Fruit fly (Drosophila melanogaster) whole organism, embryonic: ENCODE results near the gene CG32568.
A peak's percentile ranks its signal among the peaks of the same experiment; 100 is the strongest.

Experiments
- BEAF-32 ChIP-seq: fragments of 200-800 bp; sonication (Bioruptor generic); optimal IDR thresholded peaks from 3 replicates; lab custom pipeline; 2017; ENCODE audit warnings: missing biosample characterization, missing genetic modification characterization, mild to moderate bottlenecking, moderate library complexity, missing genetic modification reagents
- Bgb ChIP-seq: fragments of 200-800 bp; sonication (Bioruptor generic); IDR thresholded peaks from 2 replicates; pipeline ENCODE4 v1.3.6; 2022; ENCODE audit warnings: missing biosample characterization, missing genetic modification characterization; ENCODE audit not compliant: partially characterized antibody
- C15 ChIP-seq: fragments of 200-800 bp; sonication (Bioruptor generic); IDR thresholded peaks from 3 replicates; pipeline ENCODE4 v1.3.6; 2022; ENCODE audit warnings: missing biosample characterization, missing genetic modification characterization
- CG10209 ChIP-seq: fragments of 200-800 bp; sonication (Bioruptor generic); optimal IDR thresholded peaks from 3 replicates; lab custom pipeline; 2017; ENCODE audit warnings: missing biosample characterization, mild to moderate bottlenecking, missing genetic modification characterization, missing genetic modification reagents
- CG10267 ChIP-seq: fragments of 200-800 bp; sonication (Bioruptor generic); optimal IDR thresholded peaks from 2 replicates; lab custom pipeline; 2018; ENCODE audit warnings: missing biosample characterization, mild to moderate bottlenecking, missing genetic modification characterization, moderate library complexity
- CG13296 ChIP-seq: fragments of 200-800 bp; sonication (Bioruptor generic); optimal IDR thresholded peaks from 3 replicates; lab custom pipeline; 2018; ENCODE audit warnings: missing biosample characterization, mild to moderate bottlenecking, missing genetic modification characterization
- CG14710 ChIP-seq: fragments of 200-800 bp; sonication (Bioruptor generic); optimal IDR thresholded peaks from 3 replicates; lab custom pipeline; 2019; ENCODE audit warnings: missing biosample characterization, mild to moderate bottlenecking, missing genetic modification characterization, moderate library complexity
- CG15269 ChIP-seq: fragments of 200-800 bp; sonication (Bioruptor generic); optimal IDR thresholded peaks from 2 replicates; lab custom pipeline; 2018; ENCODE audit warnings: missing biosample characterization, mild to moderate bottlenecking, missing genetic modification characterization, moderate library complexity
- CG15514 ChIP-seq: fragments of 200-800 bp; sonication (Bioruptor generic); optimal IDR thresholded peaks from 3 replicates; lab custom pipeline; 2017; ENCODE audit warnings: missing biosample characterization, missing genetic modification characterization, mild to moderate bottlenecking, moderate library complexity, missing genetic modification reagents
- CG16813 ChIP-seq: fragments of 200-800 bp; sonication (Bioruptor generic); IDR thresholded peaks from 3 replicates; pipeline ENCODE4 v1.3.6; 2022; ENCODE audit warnings: missing biosample characterization, missing genetic modification characterization; ENCODE audit not compliant: partially characterized antibody
- CG17361 ChIP-seq: fragments of 200-800 bp; sonication (Bioruptor generic); IDR thresholded peaks from 3 replicates; pipeline ENCODE4 v1.3.6; 2022; ENCODE audit warnings: missing biosample characterization, missing genetic modification characterization
- CG2116 ChIP-seq: fragments of 200-800 bp; sonication (Bioruptor generic); optimal IDR thresholded peaks from 3 replicates; lab custom pipeline; 2018; ENCODE audit warnings: missing biosample characterization, mild to moderate bottlenecking, missing genetic modification characterization
- CG34422 ChIP-seq: fragments of 200-800 bp; sonication (Bioruptor generic); IDR thresholded peaks from 3 replicates; pipeline ENCODE4 v1.3.6; 2022; ENCODE audit warnings: missing biosample characterization, missing genetic modification characterization
- CG4617 ChIP-seq: fragments of 200-800 bp; sonication (Bioruptor generic); optimal IDR thresholded peaks from 3 replicates; lab custom pipeline; 2016; ENCODE audit warnings: missing biosample characterization, missing genetic modification characterization, borderline replicate concordance
- CG6272 ChIP-seq: fragments of 200-800 bp; sonication (Bioruptor generic); IDR thresholded peaks from 2 replicates; pipeline ENCODE4 v1.3.6; 2022; ENCODE audit warnings: missing biosample characterization, missing genetic modification characterization
- CG9437 ChIP-seq: fragments of 200-800 bp; sonication (Bioruptor generic); optimal IDR thresholded peaks from 2 replicates; lab custom pipeline; 2018; ENCODE audit warnings: missing biosample characterization, mild to moderate bottlenecking, missing genetic modification characterization
- CrebB ChIP-seq: fragments of 200-800 bp; sonication (Bioruptor generic); optimal IDR thresholded peaks from 3 replicates; lab custom pipeline; 2018; ENCODE audit warnings: missing biosample characterization, mild to moderate bottlenecking, missing genetic modification characterization
- D ChIP-seq, 2 experiments: fragments of 200-800 bp in 1 of 2; fragments of >200 bp in 1 of 2; sonication (Bioruptor generic) in 1 of 2; optimal IDR thresholded peaks; 2 replicates in 1 of 2; 3 replicates in 1 of 2; lab custom pipeline; 2017; ENCODE audit warnings: mild to moderate bottlenecking in 1 of 2, missing biosample characterization in 1 of 2, missing genetic modification characterization in 1 of 2, missing genetic modification reagents in 1 of 2
- Doc2 ChIP-seq: fragments of 200-800 bp; sonication (Bioruptor generic); IDR thresholded peaks from 2 replicates; pipeline ENCODE4 v1.3.6; 2022; ENCODE audit warnings: missing biosample characterization, missing genetic modification characterization
- Dp ChIP-seq: fragments of 200-800 bp; sonication (Bioruptor generic); optimal IDR thresholded peaks from 2 replicates; lab custom pipeline; 2018; ENCODE audit warnings: missing biosample characterization, mild to moderate bottlenecking, missing genetic modification characterization, moderate library complexity
- E2f2 ChIP-seq: fragments of 200-800 bp; sonication (Bioruptor generic); IDR thresholded peaks from 2 replicates; pipeline ENCODE4 v1.3.6; 2022; ENCODE audit warnings: missing biosample characterization, missing genetic modification characterization
- Ets97D ChIP-seq: fragments of 200-800 bp; sonication (Bioruptor generic); optimal IDR thresholded peaks from 3 replicates; lab custom pipeline; 2016; ENCODE audit warnings: missing biosample characterization, missing genetic modification characterization
- Kr ChIP-seq: fragments of 200-800 bp; sonication (Bioruptor generic); optimal IDR thresholded peaks from 2 replicates; lab custom pipeline; 2017; ENCODE audit warnings: missing biosample characterization, mild to moderate bottlenecking, missing genetic modification characterization
- MBD-R2 ChIP-seq: fragments of 200-800 bp; sonication (Bioruptor generic); IDR thresholded peaks from 2 replicates; pipeline ENCODE4 v1.3.6; 2022; ENCODE audit warnings: missing biosample characterization, missing genetic modification characterization
- MESR4 ChIP-seq: fragments of 200-800 bp; sonication (Bioruptor generic); optimal IDR thresholded peaks from 2 replicates; lab custom pipeline; 2018; ENCODE audit warnings: missing biosample characterization, mild to moderate bottlenecking, missing genetic modification characterization, moderate library complexity
- Med ChIP-seq: fragments of 200-800 bp; sonication (Bioruptor generic); peaks from one replicate; lab custom pipeline; 2016; ENCODE audit warnings: missing biosample characterization, missing genetic modification characterization, mild to moderate bottlenecking, inconsistent platforms, moderate library complexity
- Pdp1 ChIP-seq, 2 experiments: fragments of 200-800 bp; sonication (Bioruptor generic); optimal IDR thresholded peaks; 3 replicates each; lab custom pipeline; 2016; ENCODE audit warnings: missing biosample characterization in 2 of 2, missing genetic modification characterization in 2 of 2, mild to moderate bottlenecking in 1 of 2, moderate library complexity in 1 of 2
- Six4 ChIP-seq: fragments of 200-800 bp; sonication (Bioruptor generic); optimal IDR thresholded peaks from 2 replicates; lab custom pipeline; 2016; ENCODE audit warnings: missing biosample characterization, missing genetic modification characterization
- Xbp1 ChIP-seq: fragments of 200-800 bp; sonication (Bioruptor generic); optimal IDR thresholded peaks from 3 replicates; lab custom pipeline; 2016; ENCODE audit warnings: missing biosample characterization, mild to moderate bottlenecking, missing genetic modification characterization
- bbx ChIP-seq: fragments of 200-800 bp; sonication (Bioruptor generic); IDR thresholded peaks from 2 replicates; pipeline ENCODE4 v1.3.6; 2022; ENCODE audit warnings: missing biosample characterization, missing genetic modification characterization; ENCODE audit not compliant: partially characterized antibody
- btn ChIP-seq: fragments of 200-800 bp; sonication (Bioruptor generic); optimal IDR thresholded peaks from 2 replicates; lab custom pipeline; 2016; ENCODE audit warnings: missing biosample characterization, missing genetic modification characterization
- crp ChIP-seq, 2 experiments: fragments of 200-800 bp; sonication (Bioruptor generic); optimal IDR thresholded peaks; 2 replicates in 1 of 2; 3 replicates in 1 of 2; lab custom pipeline; 2017; ENCODE audit warnings: missing biosample characterization in 2 of 2, missing genetic modification characterization in 2 of 2, mild to moderate bottlenecking in 1 of 2, moderate library complexity in 1 of 2
- dmrt11E ChIP-seq: fragments of 200-800 bp; sonication (Bioruptor generic); optimal IDR thresholded peaks from 3 replicates; lab custom pipeline; 2018; ENCODE audit warnings: missing biosample characterization, mild to moderate bottlenecking, missing genetic modification characterization, moderate library complexity
- ham ChIP-seq: fragments of 200-800 bp; sonication (Bioruptor generic); IDR thresholded peaks from 2 replicates; pipeline ENCODE4 v1.3.6; 2022; ENCODE audit warnings: missing biosample characterization, missing genetic modification characterization
- kay ChIP-seq: fragments of 200-800 bp; sonication (Bioruptor generic); optimal IDR thresholded peaks from 2 replicates; lab custom pipeline; 2016; ENCODE audit warnings: missing biosample characterization, missing genetic modification characterization
- knrl ChIP-seq: fragments of 200-800 bp; sonication (Bioruptor generic); IDR thresholded peaks from 3 replicates; pipeline ENCODE4 v1.3.6; 2022; ENCODE audit warnings: missing biosample characterization, missing genetic modification characterization; ENCODE audit not compliant: partially characterized antibody
- mirr ChIP-seq: fragments of 200-800 bp; sonication (Bioruptor generic); optimal IDR thresholded peaks from 3 replicates; lab custom pipeline; 2018; ENCODE audit warnings: missing biosample characterization, mild to moderate bottlenecking, missing genetic modification characterization
- nerfin-2 ChIP-seq: fragments of 200-800 bp; sonication (Bioruptor generic); IDR thresholded peaks from 2 replicates; pipeline ENCODE4 v1.3.6; 2022; ENCODE audit warnings: missing biosample characterization, missing genetic modification characterization; ENCODE audit not compliant: partially characterized antibody
- nom ChIP-seq: fragments of 200-800 bp; sonication (Bioruptor generic); optimal IDR thresholded peaks from 2 replicates; lab custom pipeline; 2017; ENCODE audit warnings: missing biosample characterization, missing genetic modification characterization, mild to moderate bottlenecking, moderate library complexity, missing genetic modification reagents
- pita ChIP-seq: fragments of 200-800 bp; sonication (Bioruptor generic); optimal IDR thresholded peaks from 2 replicates; lab custom pipeline; 2017; ENCODE audit warnings: missing biosample characterization, mild to moderate bottlenecking, missing genetic modification characterization
- prd ChIP-seq, 3 experiments: fragments of >200 bp in 2 of 3; fragments of 200-800 bp in 1 of 3; sonication (Bioruptor generic) in 1 of 3; optimal IDR thresholded peaks in 2 of 3; IDR thresholded peaks in 1 of 3; 2 replicates in 2 of 3; 3 replicates in 1 of 3; pipeline versions ENCODE4 v1.3.6 to Lab custom; 2017 to 2022; ENCODE audit warnings: missing biosample characterization in 1 of 3, missing genetic modification characterization in 1 of 3
- pum ChIP-seq: fragments of 200-800 bp; sonication (Bioruptor generic); optimal IDR thresholded peaks from 2 replicates; lab custom pipeline; 2016; ENCODE audit warnings: missing biosample characterization, missing genetic modification characterization
- pzg ChIP-seq: fragments of 200-800 bp; sonication (Bioruptor generic); optimal IDR thresholded peaks from 3 replicates; lab custom pipeline; 2018; ENCODE audit warnings: missing biosample characterization, mild to moderate bottlenecking, missing genetic modification characterization, moderate library complexity
- slbo ChIP-seq: fragments of 200-800 bp; sonication (Bioruptor generic); IDR thresholded peaks from 2 replicates; pipeline ENCODE4 v1.3.6; 2022; ENCODE audit warnings: missing biosample characterization, missing genetic modification characterization
- sqz ChIP-seq: fragments of 200-800 bp; sonication (Bioruptor generic); optimal IDR thresholded peaks from 3 replicates; lab custom pipeline; 2018; ENCODE audit warnings: missing biosample characterization, mild to moderate bottlenecking, missing genetic modification characterization
- unc-4 ChIP-seq: fragments of 200-800 bp; sonication (Bioruptor generic); IDR thresholded peaks from 2 replicates; pipeline ENCODE4 v1.3.6; 2022; ENCODE audit warnings: missing biosample characterization, missing genetic modification characterization; ENCODE audit not compliant: partially characterized antibody

CG32568 gene

DNA sequence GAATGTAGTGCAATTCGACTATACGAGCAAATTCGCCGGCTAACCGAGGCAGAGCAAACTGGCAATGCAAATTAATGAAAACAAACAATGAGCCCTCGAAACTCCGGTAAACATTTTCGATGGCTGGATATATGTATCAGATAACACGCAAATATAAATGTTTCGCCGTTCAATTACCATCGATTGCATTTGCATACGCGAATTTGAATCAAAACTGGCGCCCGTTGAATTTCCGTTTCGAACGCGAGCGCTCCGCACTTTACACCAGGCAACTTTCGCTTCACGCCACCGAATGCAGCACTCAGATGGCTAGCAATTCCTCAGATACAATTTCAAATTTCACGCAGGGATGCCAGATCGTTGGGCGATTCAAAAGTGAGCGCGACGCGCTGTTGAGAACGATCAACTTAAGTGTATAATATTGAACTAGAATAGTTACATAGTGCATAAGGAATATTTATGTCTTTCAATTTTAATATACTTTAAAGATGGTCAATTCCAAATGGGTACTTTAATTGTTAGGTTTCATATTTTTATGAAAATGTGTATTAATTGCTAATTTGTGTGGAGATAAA, 42.5 kb downstream of the CG32568 start, which contains the start of gene if (continued):
- TF ChIP-seq E2f2 (GFP tag; lab: Robert Waterston, UW) (peak; percentile 87), CG13296 (GFP tag; lab: Kevin White, UChicago) (no peak), Xbp1 (GFP tag; lab: Kevin White, UChicago) (no peak), btn (GFP tag; lab: Kevin White, UChicago) (no peak), pita (GFP tag; lab: Kevin White, UChicago) (no peak), mirr (no peak), CG15269 (tag; lab: Kevin White, UChicago) (no peak), dmrt11E (tag; lab: Kevin White, UChicago) (no peak), BEAF-32 (GFP tag; lab: Kevin White, UChicago) (no peak), C15 (GFP tag; lab: Robert Waterston, UW) (no peak), Six4 (GFP tag; lab: Kevin White, UChicago) (no peak), nerfin-2 (GFP tag; lab: Robert Waterston, UW) (no peak), CG10209 (GFP tag; lab: Kevin White, UChicago) (no peak), ham (no peak), kay (GFP tag; lab: Kevin White, UChicago) (no peak)

DNA sequence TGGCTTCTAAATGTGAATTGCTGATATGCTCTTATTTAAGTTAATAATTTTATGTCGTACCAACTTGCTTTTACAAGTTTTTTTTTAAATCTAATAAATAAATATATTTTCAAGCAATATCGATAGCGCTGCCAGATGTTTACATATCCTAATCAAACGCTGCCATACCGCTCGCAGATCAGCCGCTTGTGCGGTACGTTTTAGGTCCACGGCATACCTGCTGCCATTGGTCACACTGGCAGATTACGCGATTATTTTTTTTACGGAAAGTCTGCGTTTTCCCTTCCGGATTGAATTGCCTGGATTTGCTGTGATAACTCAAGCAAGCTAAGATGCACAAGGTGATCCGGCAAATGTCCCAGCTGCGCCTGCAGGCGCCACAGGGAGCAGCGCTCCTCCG, 43.0 kb downstream of the CG32568 start, which contains the start of gene mRpL22:
TSS of gene mRpL22 (plus strand) at position 191 of the 400 bp plus-strand sequence.
- peak; percentile 88 for TF ChIP-seq MESR4 (GFP tag; lab: Kevin White, UChicago)
- TF ChIP-seq Pdp1 (GFP tag; optimal IDR thresholded peaks at IDR 0.05; lab: Kevin White, UChicago), result peak in 1 of 2 experiments; percentile 65
- TF ChIP-seq Ets97D (GFP tag; lab: Kevin White, UChicago), result peak; percentile 30
- TF ChIP-seq Kr (GFP tag; lab: Kevin White, UChicago), result no peak
- no peak for TF ChIP-seq D (optimal IDR thresholded peaks at IDR 0.05; lab: Kevin White, UChicago)
- no peak for TF ChIP-seq D (GFP tag; optimal IDR thresholded peaks at IDR 0.05; lab: Kevin White, UChicago)
- peak in 1 of 2 experiments; percentile 77 for TF ChIP-seq crp (GFP tag; optimal IDR thresholded peaks at IDR 0.05; lab: Kevin White, UChicago)
- TF ChIP-seq pzg (GFP tag; lab: Kevin White, UChicago), result peak; percentile 66
- peak; percentile 57 for TF ChIP-seq CG15514
- TF ChIP-seq prd (optimal IDR thresholded peaks at IDR 0.05; lab: Kevin White, UChicago), result no peak
- TF ChIP-seq prd (GFP tag; IDR thresholded peaks at IDR 0.05; lab: Robert Waterston, UW), result no peak
- TF ChIP-seq CG16813 (GFP tag; lab: Robert Waterston, UW), result peak; percentile 38; the same call in 1 of the 3 replicates
- peak; percentile 20; the same call in 1 of the 3 replicates for TF ChIP-seq CG34422
- peak; percentile 37 for TF ChIP-seq Med
- peak; percentile 76 for TF ChIP-seq Dp (GFP tag; lab: Kevin White, UChicago)
- peak; percentile 38 for TF ChIP-seq sqz
- peak; percentile 50 for TF ChIP-seq CG2116
- TF ChIP-seq CrebB, result peak; percentile 28
- peak; percentile 19; the same call in 1 of the 3 replicates for TF ChIP-seq knrl
- TF ChIP-seq pum (GFP tag; lab: Kevin White, UChicago), result no peak
- TF ChIP-seq CG17361 (GFP tag; lab: Robert Waterston, UW), result peak; percentile 11; the same call in 1 of the 3 replicates
- TF ChIP-seq CG14710, result peak; percentile 56
- 0 out of 2 replicates have a peak, but pooled peaks have one; percentile 19 for TF ChIP-seq unc-4 (GFP tag; lab: Robert Waterston, UW)
- TF ChIP-seq Bgb (GFP tag; lab: Robert Waterston, UW), result peak; percentile 32; the same call in 1 of the 2 replicates
- peak; percentile 6 for TF ChIP-seq CG10267
- TF ChIP-seq slbo (GFP tag; lab: Robert Waterston, UW), result peak; percentile 25; the same call in 1 of the 2 replicates
- TF ChIP-seq CG9437 (GFP tag; lab: Kevin White, UChicago), result peak; percentile 69
- TF ChIP-seq nom (GFP tag; lab: Kevin White, UChicago), result peak; percentile 8
- TF ChIP-seq Doc2 (GFP tag; lab: Robert Waterston, UW), result no peak
- TF ChIP-seq bbx (GFP tag; lab: Robert Waterston, UW), result peak; percentile 36; the same call in 1 of the 2 replicates
- peak; percentile 73 for TF ChIP-seq MBD-R2 (GFP tag; lab: Robert Waterston, UW)
- peak; percentile 35 for TF ChIP-seq CG4617 (GFP tag; lab: Kevin White, UChicago)
- no peak for TF ChIP-seq CG6272 (GFP tag; lab: Robert Waterston, UW)
